Fruit fly (Drosophila melanogaster): ENCODE measurements around the gene x16.

The x16 gene

dm6 chr2L:6920661-6921359 lies 800 bp upstream of the x16 start, which contains the start of gene Hrb27C (continued):
- TF ChIP-seq crp (GFP tag; optimal IDR thresholded peaks at IDR 0.05) (no peak), dm (GFP tag; optimal IDR thresholded peaks at IDR 0.05) (peak; percentile 66), CG8924 (tag; optimal IDR thresholded peaks at IDR 0.05) (peak; percentile 15), dmrt11E (tag; optimal IDR thresholded peaks at IDR 0.05) (no peak), Nf-YC (tag; optimal IDR thresholded peaks at IDR 0.05) (peak; percentile 43), ab (GFP tag; optimal IDR thresholded peaks at IDR 0.05) (no peak), Hand (GFP tag; optimal IDR thresholded peaks at IDR 0.05) (no peak), CG11093 (GFP tag; IDR thresholded peaks at IDR 0.05) (no peak), CG3995 (GFP tag; optimal IDR thresholded peaks at IDR 0.05) (no peak), chinmo (GFP tag; IDR thresholded peaks at IDR 0.05; ENCODE audit: partially characterized antibody) (0 out of 4 replicates have a peak, but pooled peaks have one; percentile 60), gfzf (GFP tag; optimal IDR thresholded peaks at IDR 0.05) (peak; percentile 26), slou (GFP tag; optimal IDR thresholded peaks at IDR 0.05) (no peak), tgo (GFP tag; IDR thresholded peaks at IDR 0.05) (no peak), Aef1 (GFP tag; IDR thresholded peaks at IDR 0.05) (no peak), so (GFP tag; IDR thresholded peaks at IDR 0.05) (no peak), CG4282 (GFP tag; optimal IDR thresholded peaks at IDR 0.05) (no peak), CG12942 (GFP tag; optimal IDR thresholded peaks at IDR 0.05) (no peak), peb (GFP tag; IDR thresholded peaks at IDR 0.05) (no peak), Med (GFP tag) (peak; percentile 68), MESR4 (GFP tag; optimal IDR thresholded peaks at IDR 0.05) (peak; percentile 68), kah (GFP tag; optimal IDR thresholded peaks at IDR 0.05) (no peak), unc-4 (GFP tag; IDR thresholded peaks at IDR 0.05; ENCODE audit: partially characterized antibody) (no peak), CG33213 (GFP tag; optimal IDR thresholded peaks at IDR 0.05) (no peak), CG13624 (GFP tag; optimal IDR thresholded peaks at IDR 0.05) (peak; percentile 54), chm (GFP tag; IDR thresholded peaks at IDR 0.05) (peak; percentile 66), tin (GFP tag; optimal IDR thresholded peaks at IDR 0.05) (no peak), CG6254 (GFP tag; optimal IDR thresholded peaks at IDR 0.05) (no peak), CG11504 (tag; optimal IDR thresholded peaks at IDR 0.05) (no peak), CoRest (tag; optimal IDR thresholded peaks at IDR 0.05) (no peak), CG32767 (GFP tag; IDR thresholded peaks at IDR 0.05) (peak; percentile 91), bbx (GFP tag; IDR thresholded peaks at IDR 0.05; ENCODE audit: partially characterized antibody) (peak; percentile 53; the same call in 1 of the 2 replicates), Hmr (GFP tag; optimal IDR thresholded peaks at IDR 0.05) (peak; percentile 10), sd (tag; optimal IDR thresholded peaks at IDR 0.05) (peak; percentile 58), CG7357 (GFP tag; IDR thresholded peaks at IDR 0.05) (no peak), grau (tag; optimal IDR thresholded peaks at IDR 0.05) (no peak), CG16863 (GFP tag; optimal IDR thresholded peaks at IDR 0.05) (no peak), da (GFP tag; optimal IDR thresholded peaks at IDR 0.05) (no peak), CG14710 (tag; optimal IDR thresholded peaks at IDR 0.05) (no peak), Vsx1 (GFP tag; optimal IDR thresholded peaks at IDR 0.05) (no peak), mam (GFP tag; optimal IDR thresholded peaks at IDR 0.05) (no peak), sqz (GFP tag; optimal IDR thresholded peaks at IDR 0.05) (peak; percentile 57), CG10654 (GFP tag; optimal IDR thresholded peaks at IDR 0.05) (no peak), CG15696 (tag; optimal IDR thresholded peaks at IDR 0.05) (no peak), Pdp1 (GFP tag; optimal IDR thresholded peaks at IDR 0.05) (peak in 1 of 2 experiments; percentile 86), CG10979 (tag; optimal IDR thresholded peaks at IDR 0.05) (no peak), CG17385 (GFP tag; optimal IDR thresholded peaks at IDR 0.05) (peak; percentile 1), CG12219 (GFP tag; optimal IDR thresholded peaks at IDR 0.05) (no peak), en (GFP tag; optimal IDR thresholded peaks at IDR 0.05) (no peak), CG1233 (GFP tag; optimal IDR thresholded peaks at IDR 0.05) (no peak)

All from whole organism, embryonic.